Worm (Caenorhabditis elegans): ENCODE measurements around the gene mig-22.

mig-22 gene

DNA sequence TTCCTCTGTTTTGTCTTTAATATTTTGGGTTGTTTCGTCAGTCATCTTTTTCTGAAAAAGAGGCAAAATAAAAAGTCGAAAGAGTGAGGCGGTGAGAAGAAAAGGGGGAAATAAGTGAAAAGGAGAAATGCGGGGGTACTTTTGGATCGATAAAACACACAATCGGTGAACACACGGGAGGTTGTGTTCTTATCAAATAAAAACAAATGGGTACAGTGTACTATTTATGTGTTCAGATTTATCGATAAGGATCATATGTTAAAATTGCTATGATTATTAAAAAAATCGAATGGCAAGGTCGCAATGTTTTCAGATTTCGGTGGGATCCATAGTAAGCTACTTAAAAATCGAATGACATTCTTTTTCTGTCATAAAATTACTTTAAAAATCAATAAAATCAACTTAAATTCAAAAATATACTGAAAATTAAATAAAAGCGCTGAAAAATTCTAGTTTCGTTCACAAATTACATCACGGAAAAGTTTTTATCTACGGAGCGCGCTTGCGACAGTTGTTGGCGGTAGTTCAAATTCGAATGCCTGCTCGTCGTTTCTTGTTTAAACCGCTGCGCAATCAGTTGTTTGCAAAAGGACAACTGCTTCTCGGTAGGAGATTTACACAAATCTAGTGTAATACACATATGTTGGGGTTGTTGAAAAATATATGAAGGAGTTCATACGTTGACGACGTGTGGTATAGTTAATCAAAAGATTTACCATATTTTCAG lies 42.3 kb upstream of the mig-22 start, which contains the start of gene prx-19 (continued):
- TF ChIP-seq elt-3 (tag; optimal IDR thresholded peaks at IDR 0.05) (peak in 1 of 6 experiments; percentile 45), C04F5.9 (tag; optimal IDR thresholded peaks at IDR 0.05) (no peak), lin-15B (tag; optimal IDR thresholded peaks at IDR 0.05) (peak; percentile 46), mab-9 (GFP tag; IDR thresholded peaks at IDR 0.05) (no peak), F16B12.6 (tag; optimal IDR thresholded peaks at IDR 0.05) (peak; percentile 44), isw-1 (GFP tag; IDR thresholded peaks at IDR 0.05) (0 out of 2 replicates have a peak, but pooled peaks have one; percentile 8), snu-23 (GFP tag; optimal IDR thresholded peaks at IDR 0.05) (peak; percentile 59), mep-1 (tag; optimal IDR thresholded peaks at IDR 0.05) (peak; percentile 66), grh-1 (GFP tag; IDR thresholded peaks at IDR 0.05) (no peak), nhr-85 (tag) (peak; percentile 38), dpl-1 (GFP tag; optimal IDR thresholded peaks at IDR 0.05) (peak; percentile 90 to 94 (median 93)), ceh-8 (GFP tag; optimal IDR thresholded peaks at IDR 0.05) (no peak), nhr-71 (tag; optimal IDR thresholded peaks at IDR 0.05) (peak; percentile 58), swsn-7 (tag; optimal IDR thresholded peaks at IDR 0.05) (peak; percentile 39), pag-3 (tag; optimal IDR thresholded peaks at IDR 0.05; ENCODE audit: borderline replicate concordance, insufficient read depth) (no peak), vab-15 (tag; optimal IDR thresholded peaks at IDR 0.05) (no peak), unc-30 (tag; optimal IDR thresholded peaks at IDR 0.05) (no peak), pax-3 (tag; optimal IDR thresholded peaks at IDR 0.05) (no peak), nhr-20 (tag; optimal IDR thresholded peaks at IDR 0.05) (peak; percentile 68), lin-39 (tag; optimal IDR thresholded peaks at IDR 0.05) (peak; percentile 11), C16A3.4 (tag; optimal IDR thresholded peaks at IDR 0.05) (peak; percentile 60), nhr-47 (tag; optimal IDR thresholded peaks at IDR 0.05) (peak; percentile 54), lin-14 (GFP tag; optimal IDR thresholded peaks at IDR 0.05) (peak; percentile 32), rnt-1 (tag; optimal IDR thresholded peaks at IDR 0.05) (peak; percentile 57), ceh-90 (tag; optimal IDR thresholded peaks at IDR 0.05) (no peak), efl-1 (optimal IDR thresholded peaks at IDR 0.05) (peak; percentile 90 to 95), efl-1 (GFP tag; optimal IDR thresholded peaks at IDR 0.05 in 1 of 2) (peak; percentile 95 to 100), xbp-1 (tag; optimal IDR thresholded peaks at IDR 0.05) (peak; percentile 38), ztf-11 (tag; optimal IDR thresholded peaks at IDR 0.05) (no peak), tlp-1 (tag; optimal IDR thresholded peaks at IDR 0.05) (no peak), unc-130 (tag; optimal IDR thresholded peaks at IDR 0.05) (peak; percentile 21), skn-1 (tag; optimal IDR thresholded peaks at IDR 0.05) (peak; percentile 68), mdl-1 (tag; optimal IDR thresholded peaks at IDR 0.05) (peak in 1 of 2 experiments; percentile 38), lsy-2 (tag; optimal IDR thresholded peaks at IDR 0.05) (peak; percentile 47 to 79), ceh-88 (GFP tag; IDR thresholded peaks at IDR 0.05) (no peak), ceh-82 (tag; optimal IDR thresholded peaks at IDR 0.05) (peak in 2 of 3 experiments; percentile 36 to 67), irx-1 (tag; optimal IDR thresholded peaks at IDR 0.05) (no peak), blmp-1 (tag; optimal IDR thresholded peaks at IDR 0.05) (peak; percentile 54), egl-27 (tag; optimal IDR thresholded peaks at IDR 0.05) (no peak), ceh-63 (GFP tag; optimal IDR thresholded peaks at IDR 0.05) (no peak)

ce11 chrIII:8807246-8807645 lies 40.1 kb upstream of the mig-22 start, which contains the start of gene F54F2.7:
F54F2.7 (minus strand) TSS chrIII:8807346.
- TF ChIP-seq sox-4 (tag; optimal IDR thresholded peaks at IDR 0.05): no peak
- no peak for TF ChIP-seq skn-1 (tag; optimal IDR thresholded peaks at IDR 0.05)
- no peak for TF ChIP-seq ceh-88 (GFP tag; IDR thresholded peaks at IDR 0.05)

Data from whole organism, L1 larva.